Fruit fly (Drosophila melanogaster) whole organism: Measurements from ENCODE around the gene CG14695.

Experiments
- CG8478 ChIP-seq: fragments of >200 bp; optimal IDR thresholded peaks from 2 replicates; lab custom pipeline; 2018; ENCODE audit warnings: inconsistent platforms
- pan ChIP-seq: fragments of >200 bp; optimal IDR thresholded peaks from 2 replicates; lab custom pipeline; 2017
- psq ChIP-seq: fragments of >200 bp; optimal IDR thresholded peaks from 2 replicates; lab custom pipeline; 2017
- usp ChIP-seq: fragments of >200 bp; optimal IDR thresholded peaks from 2 replicates; lab custom pipeline; 2017; ENCODE audit warnings: missing biosample characterization, missing genetic modification characterization, mixed read lengths

DNA sequence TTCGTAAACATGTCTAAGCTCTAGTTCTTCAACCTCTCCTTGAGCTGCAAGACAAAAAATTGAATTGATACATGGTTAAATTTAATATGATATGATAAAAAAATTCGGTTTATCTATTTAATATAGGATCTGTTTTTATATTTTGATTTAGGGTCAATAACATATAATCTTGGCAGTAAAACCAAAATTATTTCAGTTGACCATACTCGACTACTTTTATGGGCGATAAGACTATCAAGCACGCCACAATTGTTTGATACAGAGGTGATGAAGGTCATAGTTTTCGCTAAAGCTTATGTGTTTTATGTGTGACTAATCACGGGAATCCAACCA lies 9.1 kb upstream of the CG14695 start:
- TF ChIP-seq pan (lab: Kevin White, UChicago), result no peak
- no peak for TF ChIP-seq CG8478 (lab: Kevin White, UChicago)
- no peak for TF ChIP-seq usp
- no peak for TF ChIP-seq psq
